Fruit fly (Drosophila melanogaster): Measurements from ENCODE around the gene RpS19b.

RpS19b gene

DNA sequence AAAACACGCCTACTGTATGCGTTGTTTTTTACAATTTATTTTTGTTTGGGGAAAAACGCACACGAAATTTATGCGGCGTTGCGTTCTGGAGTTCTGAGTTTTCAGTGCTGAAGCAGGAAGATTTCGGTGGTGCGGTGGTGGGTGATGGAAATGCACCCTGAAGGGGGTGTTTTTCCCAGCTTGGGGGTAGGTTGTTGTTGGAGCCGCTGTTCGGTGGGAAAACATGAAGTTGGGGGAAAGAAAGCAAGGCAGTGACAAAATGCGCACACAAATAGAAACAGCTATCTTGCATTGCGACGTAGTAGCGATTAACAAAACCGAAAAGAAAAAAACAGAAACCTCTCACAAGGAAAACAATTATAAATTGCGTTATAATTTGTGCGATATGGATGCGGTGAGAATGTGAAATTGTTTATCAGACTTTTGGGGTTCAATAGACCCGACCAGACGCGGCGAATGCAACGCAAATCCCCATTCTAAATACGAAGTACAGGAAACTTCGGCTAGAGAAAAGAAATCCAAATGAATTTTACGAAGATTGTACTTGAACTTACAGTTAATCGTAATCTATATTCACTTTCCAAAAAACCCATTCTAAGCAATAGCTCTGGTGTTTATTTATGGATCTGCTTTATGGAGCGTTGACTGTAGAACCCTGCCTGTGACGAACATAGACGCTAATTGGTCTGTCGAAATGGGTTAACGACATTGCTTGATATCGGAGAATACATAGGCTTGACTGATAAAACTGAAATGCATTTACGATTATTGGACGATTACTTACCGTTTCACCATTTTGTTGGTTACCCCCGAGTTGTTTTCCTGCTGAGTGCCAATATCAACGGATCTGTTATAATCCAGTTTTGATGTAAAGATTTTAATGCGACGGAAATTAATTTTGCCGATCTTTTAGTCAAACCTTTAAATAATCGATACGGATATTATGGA is 44.8 kb downstream of the RpS19b start:
- no peak for TF ChIP-seq noc (tag; optimal IDR thresholded peaks at IDR 0.05)

DNA sequence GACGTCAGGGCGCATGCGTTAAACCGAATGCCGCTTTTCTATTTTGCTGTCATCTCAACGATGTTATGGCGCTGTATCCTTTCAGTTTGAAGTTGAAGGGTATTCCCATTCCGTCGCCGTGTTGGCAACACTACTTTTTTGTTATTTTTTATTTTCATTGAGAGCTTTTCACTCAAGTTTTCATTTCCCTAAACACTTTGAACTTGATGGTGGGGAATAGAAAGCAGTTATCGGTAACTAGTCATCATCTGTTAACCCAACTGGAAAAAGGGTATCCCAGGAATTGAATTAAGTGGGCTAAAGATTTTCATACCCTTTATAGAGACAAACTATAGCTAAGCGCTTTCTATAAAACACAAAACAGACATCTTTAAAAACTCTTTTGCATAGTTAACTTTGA is 45.8 kb downstream of the RpS19b start:
- no peak for TF ChIP-seq noc (tag; optimal IDR thresholded peaks at IDR 0.05)

DNA sequence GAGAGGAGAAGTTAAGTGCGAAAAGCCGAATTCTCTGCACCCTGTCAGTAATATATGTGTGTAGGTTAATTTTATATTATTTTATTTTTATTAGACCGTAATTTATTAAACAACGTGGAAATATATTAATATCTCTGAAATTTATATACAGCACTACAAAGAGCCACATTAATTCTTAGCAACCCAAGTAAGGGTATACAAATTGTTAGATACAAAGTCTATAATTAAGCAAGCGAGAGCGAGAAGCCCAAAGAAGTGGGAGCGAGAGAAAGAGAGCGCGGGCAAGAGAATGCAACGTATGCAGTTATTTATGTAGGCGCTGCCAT is 46.3 kb downstream of the RpS19b start:
- TF ChIP-seq noc (tag; optimal IDR thresholded peaks at IDR 0.05) = peak; percentile 13

DNA sequence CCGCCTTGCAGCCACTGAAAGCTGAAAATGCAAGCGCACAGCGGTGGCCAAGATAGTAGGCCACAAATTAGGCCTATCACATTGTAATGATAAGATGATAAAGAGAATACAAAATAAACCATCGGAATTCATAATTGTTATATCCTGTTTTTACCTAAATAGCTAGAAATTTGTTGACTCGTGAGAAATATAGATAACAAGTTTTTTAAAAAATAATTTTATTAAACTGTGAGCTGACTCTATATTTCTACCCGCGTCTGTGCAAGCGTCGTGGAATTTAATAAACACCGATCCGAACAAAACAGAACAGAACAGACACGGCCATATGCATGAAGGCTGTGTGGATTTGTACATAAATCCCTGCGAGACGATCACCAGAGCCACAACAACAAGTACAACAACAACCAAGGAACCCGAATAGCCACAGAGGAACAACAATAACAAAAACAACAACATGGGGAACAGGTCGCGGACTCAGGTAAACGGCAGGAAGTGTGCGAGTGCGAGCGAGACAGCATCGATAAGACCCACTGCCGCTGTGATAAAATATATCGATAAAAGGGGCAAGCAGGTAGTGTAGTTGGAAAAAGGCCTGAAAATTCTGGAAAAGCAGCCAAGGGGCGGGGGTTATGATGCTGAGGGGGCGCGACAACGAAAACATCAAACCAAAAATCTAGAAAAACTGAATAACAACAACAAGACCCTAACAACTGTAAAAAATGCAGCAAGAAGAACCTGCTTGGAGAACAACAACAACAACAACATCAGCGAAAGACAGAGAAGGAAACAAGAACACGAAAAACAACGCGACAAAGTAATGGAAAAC is 46.8 kb downstream of the RpS19b start:
- peak; percentile 32 for TF ChIP-seq noc (tag; optimal IDR thresholded peaks at IDR 0.05)

- TF ChIP-seq noc (tag; optimal IDR thresholded peaks at IDR 0.05) = no peak
Measured at dm6 chr3R:23885660-23886059, 47.7 kb downstream of the RpS19b start.

DNA sequence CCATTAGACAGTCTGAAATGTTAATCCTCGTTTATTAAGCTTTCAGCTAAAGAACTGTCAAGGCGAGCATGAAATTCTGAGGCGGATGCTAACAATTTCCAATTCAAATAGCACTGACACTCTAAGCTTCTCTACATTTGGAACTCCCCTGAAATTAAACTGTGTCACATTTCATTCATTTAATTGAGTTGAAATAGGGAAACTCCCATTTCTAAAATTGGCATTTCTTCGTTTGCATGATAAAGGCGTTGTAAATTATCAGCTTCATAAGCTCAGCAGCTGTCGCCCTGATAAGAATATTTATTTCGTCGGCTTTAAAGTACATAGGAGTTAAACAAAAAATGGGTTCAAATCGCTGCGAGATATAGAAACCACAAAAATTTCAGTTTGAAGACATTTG is 48.1 kb downstream of the RpS19b start:
- TF ChIP-seq noc (tag; optimal IDR thresholded peaks at IDR 0.05) = no peak

DNA sequence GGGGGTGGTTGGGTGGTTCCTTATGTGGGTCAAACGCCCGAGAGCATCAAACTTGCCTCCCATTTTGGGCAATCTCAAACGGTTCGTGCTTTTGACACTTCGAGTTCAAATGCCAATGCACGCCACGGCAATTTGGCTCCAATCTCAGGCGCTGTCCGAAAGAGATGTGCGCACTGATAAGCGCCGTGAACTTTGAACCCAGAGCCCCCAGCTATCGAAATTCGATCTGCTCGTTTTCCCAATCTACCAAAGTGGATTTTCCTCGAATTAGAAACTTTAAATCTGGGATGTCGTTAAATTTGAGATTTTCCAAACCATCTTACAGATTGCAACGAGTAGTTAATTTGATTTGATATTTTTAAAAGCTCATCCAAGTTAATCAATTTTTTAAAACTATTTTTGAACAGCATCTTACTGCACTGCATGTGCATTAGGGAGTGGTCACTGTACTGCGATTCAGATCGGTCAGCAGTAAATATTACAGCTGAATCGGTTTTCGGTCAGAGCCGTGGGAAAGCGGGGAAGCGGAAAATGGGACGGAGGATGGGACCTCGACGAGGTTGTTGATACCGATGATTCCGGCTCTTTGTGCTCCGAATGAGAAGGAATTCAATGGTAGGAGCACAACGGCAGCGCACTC is 49.1 kb downstream of the RpS19b start:
- no peak for TF ChIP-seq noc (tag; optimal IDR thresholded peaks at IDR 0.05)
